Worm (Caenorhabditis elegans) whole organism, midembryonic: ENCODE results near the gene Y53F4B.10.

Source experiments
- cog-1 ChIP-seq: sonication (generic microtip); optimal IDR thresholded peaks from 2 replicates; lab custom pipeline; 2016; ENCODE audit warnings: missing genetic modification characterization, missing compliant biosample characterization
- flt-1 ChIP-seq: fragments of 200-800 bp; sonication (Bioruptor generic); IDR thresholded peaks from 2 replicates; pipeline ENCODE4 v1.3.6; 2022; ENCODE audit warnings: missing genetic modification characterization, missing compliant biosample characterization
- klf-2 ChIP-seq: fragments of 200-800 bp; sonication (Bioruptor generic); conservative IDR thresholded peaks from 2 replicates; pipeline ENCODE4 v1.3.6; 2022; ENCODE audit warnings: missing genetic modification reagents, missing genetic modification characterization, missing compliant biosample characterization
- med-1 ChIP-seq: sonication (generic microtip); optimal IDR thresholded peaks from 2 replicates; lab custom pipeline; 2017; ENCODE audit warnings: missing genetic modification characterization, mild to moderate bottlenecking, missing compliant biosample characterization, antibody characterized with exemption, missing genetic modification reagents; ENCODE audit not compliant: insufficient read depth
- ref-1 ChIP-seq: fragments of 200-800 bp; sonication (Bioruptor generic); conservative IDR thresholded peaks from 2 replicates; pipeline ENCODE4 v1.3.6; 2022; ENCODE audit warnings: missing genetic modification reagents, missing genetic modification characterization, missing compliant biosample characterization
- tab-1 ChIP-seq: fragments of 200-800 bp; sonication (Bioruptor generic); IDR thresholded peaks from 2 replicates; pipeline ENCODE4 v1.3.6; 2022; ENCODE audit warnings: missing genetic modification characterization, missing compliant biosample characterization
- ztf-23 ChIP-seq: fragments of 200-800 bp; sonication (Bioruptor generic); IDR thresholded peaks from 2 replicates; pipeline ENCODE4 v1.3.6; 2022; ENCODE audit warnings: missing genetic modification reagents, missing genetic modification characterization, missing compliant biosample characterization
- ztf-29 ChIP-seq: fragments of 200-800 bp; sonication (Bioruptor generic); IDR thresholded peaks from 2 replicates; pipeline ENCODE4 v1.3.6; 2022; ENCODE audit warnings: missing genetic modification reagents, missing genetic modification characterization, missing compliant biosample characterization

- TF ChIP-seq flt-1 (GFP tag; lab: Robert Waterston, UW) = no peak
- TF ChIP-seq med-1 = no peak
- TF ChIP-seq cog-1 (tag; lab: Kevin White, UChicago) = peak; percentile 4
- TF ChIP-seq klf-2 (GFP tag; lab: Robert Waterston, UW) = no peak
- TF ChIP-seq ztf-29 = no peak
- no peak for TF ChIP-seq tab-1 (GFP tag; lab: Robert Waterston, UW)
- TF ChIP-seq ref-1 (GFP tag; lab: Robert Waterston, UW) = no peak
- no peak for TF ChIP-seq ztf-23 (GFP tag; lab: Robert Waterston, UW)
Observed at ce11 chrII:15010366-15011235, 7.3 kb upstream of the Y53F4B.10 start, which contains the start of the genes Y53F4B.9 and Y53F4B.11.
